4 fruit fly cellular contexts compared by ENCODE assay signal in genomic region chr3L:3686274-3686673, dm6.
A peak's percentile ranks its signal among the peaks of the same experiment; 100 is the strongest.
TF ChIP-seq lines count a peak whose summit lies in the region.

No protein-coding gene starts in this region.

- TF ChIP-seq CTCF in whole organism, embryonic (GFP tag; optimal IDR thresholded peaks at IDR 0.05; lab: Kevin White, UChicago) = no peak

TF ChIP-seq in whole organism, embryonic, 481 proteins besides CTCF, POLR2A, EP300 and RAD21:
- TF ChIP-seq kni (GFP tag; optimal IDR thresholded peaks at IDR 0.05; lab: Kevin White, UChicago) (no peak), Drgx (GFP tag; IDR thresholded peaks at IDR 0.05; lab: Robert Waterston, UW) (peak; percentile 51; the same call in 1 of the 2 replicates)
TF ChIP-seq in whole organism, embryonic: peak in this region for 1.

TF ChIP-seq in whole organism, prepupa, 60 proteins besides CTCF, POLR2A, EP300 and RAD21:
- TF ChIP-seq lz (GFP tag; optimal IDR thresholded peaks at IDR 0.05; lab: Kevin White, UChicago) = peak; percentile 22
- TF ChIP-seq dac (GFP tag; optimal IDR thresholded peaks at IDR 0.05; lab: Kevin White, UChicago) = no peak
- peak; percentile 17 for TF ChIP-seq Eip78C (GFP tag; lab: Kevin White, UChicago)
- TF ChIP-seq CG32006 (GFP tag; optimal IDR thresholded peaks at IDR 0.05; lab: Kevin White, UChicago) = peak; percentile 31
- TF ChIP-seq CG11902 (GFP tag; optimal IDR thresholded peaks at IDR 0.05; lab: Kevin White, UChicago) = no peak
- TF ChIP-seq svp (GFP tag; lab: Kevin White, UChicago) = no peak
- TF ChIP-seq CG31627 (GFP tag; optimal IDR thresholded peaks at IDR 0.05; lab: Kevin White, UChicago) = peak; percentile 6
- no peak for TF ChIP-seq Met (GFP tag; optimal IDR thresholded peaks at IDR 0.05; lab: Kevin White, UChicago)
- TF ChIP-seq fd59A (GFP tag; optimal IDR thresholded peaks at IDR 0.05; lab: Kevin White, UChicago) = no peak
- TF ChIP-seq salr (GFP tag; optimal IDR thresholded peaks at IDR 0.05; lab: Kevin White, UChicago) = no peak
- TF ChIP-seq CG6163 (GFP tag; IDR thresholded peaks at IDR 0.05; lab: Robert Waterston, UW) = peak; percentile 47; the same call in 1 of the 3 replicates
- TF ChIP-seq esn (GFP tag; optimal IDR thresholded peaks at IDR 0.05; lab: Kevin White, UChicago) = peak; percentile 10
- no peak for TF ChIP-seq CG6792 (GFP tag; optimal IDR thresholded peaks at IDR 0.05; lab: Kevin White, UChicago)
- TF ChIP-seq CG3919 (GFP tag; optimal IDR thresholded peaks at IDR 0.05; lab: Kevin White, UChicago) = no peak
- peak; percentile 6 for TF ChIP-seq acj6 (GFP tag; optimal IDR thresholded peaks at IDR 0.05; lab: Kevin White, UChicago)
- TF ChIP-seq fd85E (GFP tag; optimal IDR thresholded peaks at IDR 0.05; lab: Kevin White, UChicago) = no peak
- TF ChIP-seq net (GFP tag; optimal IDR thresholded peaks at IDR 0.05; lab: Kevin White, UChicago) = no peak
- 0 out of 2 replicates have a peak, but pooled peaks have one; percentile 12 for TF ChIP-seq Gug (GFP tag; IDR thresholded peaks at IDR 0.05; lab: Robert Waterston, UW)
- TF ChIP-seq CG16779 (tag; optimal IDR thresholded peaks at IDR 0.05; lab: Kevin White, UChicago) = no peak
- 0 out of 3 replicates have a peak, but pooled peaks have one; percentile 52 for TF ChIP-seq eg (GFP tag; IDR thresholded peaks at IDR 0.05; lab: Robert Waterston, UW)
- 0 out of 2 replicates have a peak, but pooled peaks have one; percentile 8 for TF ChIP-seq CG11294 (GFP tag; IDR thresholded peaks at IDR 0.05; lab: Robert Waterston, UW)
- TF ChIP-seq topi (GFP tag; optimal IDR thresholded peaks at IDR 0.05; lab: Kevin White, UChicago) = peak; percentile 24
- TF ChIP-seq Hr39 (GFP tag; optimal IDR thresholded peaks at IDR 0.05; lab: Kevin White, UChicago) = peak; percentile 6
- TF ChIP-seq fkh (GFP tag; optimal IDR thresholded peaks at IDR 0.05; lab: Kevin White, UChicago) = no peak
- peak; percentile 2 for TF ChIP-seq achi (GFP tag; optimal IDR thresholded peaks at IDR 0.05; lab: Kevin White, UChicago)
- TF ChIP-seq CG15336 (GFP tag; IDR thresholded peaks at IDR 0.05; lab: Robert Waterston, UW) = peak; percentile 50
- TF ChIP-seq dsx (GFP tag; optimal IDR thresholded peaks at IDR 0.05; lab: Kevin White, UChicago; ENCODE audit: poor library complexity, severe bottlenecking) = no peak
- peak; percentile 12 for TF ChIP-seq OdsH (GFP tag; optimal IDR thresholded peaks at IDR 0.05; lab: Kevin White, UChicago)
- no peak for TF ChIP-seq Sox15 (GFP tag; optimal IDR thresholded peaks at IDR 0.05; lab: Kevin White, UChicago)

TF ChIP-seq in whole organism, pupa, 21 proteins besides CTCF, POLR2A, EP300 and RAD21:
- TF ChIP-seq fd96Ca (GFP tag; IDR thresholded peaks at IDR 0.05; lab: Robert Waterston, UW) (peak; percentile 59), CG13204 (GFP tag; optimal IDR thresholded peaks at IDR 0.05; lab: Kevin White, UChicago) (no peak), rn (GFP tag; IDR thresholded peaks at IDR 0.05; lab: Robert Waterston, UW) (no peak), Ets98B (GFP tag; IDR thresholded peaks at IDR 0.05; lab: Robert Waterston, UW) (0 out of 2 replicates have a peak, but pooled peaks have one; percentile 11), Pif1A (GFP tag; optimal IDR thresholded peaks at IDR 0.05; lab: Kevin White, UChicago) (peak; percentile 15), CG4496 (GFP tag; IDR thresholded peaks at IDR 0.05; lab: Robert Waterston, UW) (0 out of 3 replicates have a peak, but pooled peaks have one; percentile 19), D1 (tag; optimal IDR thresholded peaks at IDR 0.05; lab: Kevin White, UChicago) (no peak), CG8301 (tag; optimal IDR thresholded peaks at IDR 0.05; lab: Kevin White, UChicago) (no peak), CG14655 (GFP tag; optimal IDR thresholded peaks at IDR 0.05; lab: Kevin White, UChicago) (peak; percentile 33), CG10348 (GFP tag; IDR thresholded peaks at IDR 0.05; lab: Robert Waterston, UW) (no peak), EcR (GFP tag; optimal IDR thresholded peaks at IDR 0.05; lab: Kevin White, UChicago) (no peak), CG32121 (GFP tag; IDR thresholded peaks at IDR 0.05; lab: Robert Waterston, UW) (no peak)

TF ChIP-seq in whole organism, wandering third instar larva, 38 proteins besides CTCF, POLR2A, EP300 and RAD21:
- peak; percentile 7 for TF ChIP-seq br (GFP tag; optimal IDR thresholded peaks at IDR 0.05; lab: Kevin White, UChicago)
- TF ChIP-seq dmrt93B (GFP tag; optimal IDR thresholded peaks at IDR 0.05; lab: Kevin White, UChicago) = no peak
- TF ChIP-seq foxo (GFP tag; optimal IDR thresholded peaks at IDR 0.05; lab: Kevin White, UChicago) = peak in 1 of 2 experiments; percentile 21

Comparison
In these comparisons a context has a peak if more than half of its experiments do, and no peak if none do; other contexts are left out.
1. Of the 7 proteins assayed by ChIP-seq in both whole organism, embryonic and whole organism, prepupa: peak only in whole organism, embryonic: none; only in whole organism, prepupa: Gug and Hr39; in both: none; in neither: 5.